Fruit fly (Drosophila melanogaster) whole organism, pupa: ENCODE data around the gene CG9259.

Experiments
- CG12605 ChIP-seq: fragments of 200-800 bp; sonication (Bioruptor generic); IDR thresholded peaks from 2 replicates; pipeline ENCODE4 v1.3.6; 2022; ENCODE audit warnings: missing biosample characterization, missing genetic modification characterization
- CG14655 ChIP-seq: fragments of 200-800 bp; sonication (Bioruptor generic); optimal IDR thresholded peaks from 3 replicates; lab custom pipeline; 2017; ENCODE audit warnings: mild to moderate bottlenecking, missing biosample characterization, missing genetic modification reagents, missing genetic modification characterization
- CG17806 ChIP-seq: fragments of 200-800 bp; sonication (Bioruptor generic); optimal IDR thresholded peaks from 2 replicates; lab custom pipeline; 2018; ENCODE audit warnings: missing biosample characterization, mild to moderate bottlenecking, missing genetic modification characterization, moderate library complexity
- CG34367 ChIP-seq: fragments of 200-800 bp; sonication (Bioruptor generic); optimal IDR thresholded peaks from 2 replicates; lab custom pipeline; 2018; ENCODE audit warnings: missing biosample characterization, mild to moderate bottlenecking, missing genetic modification characterization
- Pif1A ChIP-seq: fragments of 200-800 bp; sonication (Bioruptor generic); optimal IDR thresholded peaks from 3 replicates; lab custom pipeline; 2016; ENCODE audit warnings: missing biosample characterization, missing genetic modification characterization

dm6 chr2L:21090958-21091357, 1.8 kb downstream of the CG9259 start, which contains the start of gene CG14397:
- TF ChIP-seq CG14655 (no peak), CG12605 (GFP tag; lab: Robert Waterston, UW) (no peak), Pif1A (GFP tag; lab: Kevin White, UChicago) (no peak), CG17806 (tag; lab: Kevin White, UChicago) (no peak), CG34367 (no peak)
